2 worm cellular contexts compared by ENCODE assay signal in genomic region chrIII:348465-348864, ce11.
A peak's percentile ranks its signal among the peaks of the same experiment; 100 is the strongest.
TF ChIP-seq lines count a peak whose summit lies in the region.

No protein-coding gene starts in this region.

TF ChIP-seq in whole organism, L1 larva, 84 proteins besides CTCF, POLR2A, EP300 and RAD21 (continued from another document):
- no peak for TF ChIP-seq ets-5 (GFP tag; IDR thresholded peaks at IDR 0.05; lab: Robert Waterston, UW)
- TF ChIP-seq elt-3 (tag; optimal IDR thresholded peaks at IDR 0.05; lab: Kevin White, UChicago): no peak
- no peak for TF ChIP-seq nhr-12 (tag; optimal IDR thresholded peaks at IDR 0.05; lab: Kevin White, UChicago)
- TF ChIP-seq zag-1 (tag; optimal IDR thresholded peaks at IDR 0.05; lab: Kevin White, UChicago): no peak
- TF ChIP-seq mab-9 (GFP tag; IDR thresholded peaks at IDR 0.05; lab: Robert Waterston, UW): no peak
- no peak for TF ChIP-seq rnt-1 (tag; optimal IDR thresholded peaks at IDR 0.05; lab: Kevin White, UChicago)
- TF ChIP-seq mep-1 (tag; optimal IDR thresholded peaks at IDR 0.05; lab: Kevin White, UChicago): no peak
- no peak for TF ChIP-seq tlp-1 (tag; optimal IDR thresholded peaks at IDR 0.05; lab: Kevin White, UChicago)
- TF ChIP-seq nhr-85 (tag; lab: Kevin White, UChicago): peak; percentile 59
- no peak for TF ChIP-seq ceh-88 (GFP tag; IDR thresholded peaks at IDR 0.05; lab: Robert Waterston, UW)
- TF ChIP-seq hpl-2 (GFP tag; optimal IDR thresholded peaks at IDR 0.05; lab: Kevin White, UChicago): no peak
- no peak for TF ChIP-seq sptf-1 (tag; optimal IDR thresholded peaks at IDR 0.05; lab: Kevin White, UChicago)
- no peak for TF ChIP-seq nhr-11 (tag; optimal IDR thresholded peaks at IDR 0.05; lab: Kevin White, UChicago)
- TF ChIP-seq mdl-1 (tag; optimal IDR thresholded peaks at IDR 0.05; lab: Kevin White, UChicago): no peak
- TF ChIP-seq unc-86 (tag; optimal IDR thresholded peaks at IDR 0.05; lab: Kevin White, UChicago): no peak
- no peak for TF ChIP-seq pax-3 (tag; optimal IDR thresholded peaks at IDR 0.05; lab: Kevin White, UChicago)
- no peak for TF ChIP-seq nhr-28 (tag; optimal IDR thresholded peaks at IDR 0.05; lab: Kevin White, UChicago)
- no peak for TF ChIP-seq nhr-237 (tag; optimal IDR thresholded peaks at IDR 0.05; lab: Kevin White, UChicago)
- TF ChIP-seq snpc-4 (tag; optimal IDR thresholded peaks at IDR 0.05; lab: Kevin White, UChicago): no peak
- TF ChIP-seq pqm-1 (tag; optimal IDR thresholded peaks at IDR 0.05; lab: Kevin White, UChicago): no peak
- TF ChIP-seq F16B12.6 (tag; optimal IDR thresholded peaks at IDR 0.05; lab: Kevin White, UChicago): no peak
- TF ChIP-seq nhr-90 (tag; optimal IDR thresholded peaks at IDR 0.05; lab: Kevin White, UChicago; ENCODE audit: poor library complexity): no peak
- TF ChIP-seq fkh-4 (tag; optimal IDR thresholded peaks at IDR 0.05; lab: Kevin White, UChicago; ENCODE audit: borderline replicate concordance): no peak
- peak; percentile 1 for TF ChIP-seq lir-3 (tag; optimal IDR thresholded peaks at IDR 0.05; lab: Kevin White, UChicago; ENCODE audit: poor library complexity)
- TF ChIP-seq ceh-82 (tag; optimal IDR thresholded peaks at IDR 0.05; lab: Kevin White, UChicago): peak in 1 of 3 experiments; percentile 22
- TF ChIP-seq blmp-1 (tag; optimal IDR thresholded peaks at IDR 0.05; lab: Kevin White, UChicago): no peak
- no peak for TF ChIP-seq ces-1 (GFP tag; optimal IDR thresholded peaks at IDR 0.05; lab: Kevin White, UChicago)
- peak; percentile 11 for TF ChIP-seq skn-1 (tag; optimal IDR thresholded peaks at IDR 0.05; lab: Kevin White, UChicago)
- TF ChIP-seq alr-1 (tag; optimal IDR thresholded peaks at IDR 0.05; lab: Kevin White, UChicago; ENCODE audit: borderline replicate concordance): no peak
- TF ChIP-seq ztf-4 (tag; optimal IDR thresholded peaks at IDR 0.05; lab: Kevin White, UChicago): peak; percentile 66
- peak; percentile 38 to 57 for TF ChIP-seq efl-1 (optimal IDR thresholded peaks at IDR 0.05; lab: Kevin White, UChicago)
- peak; percentile 75 to 96 for TF ChIP-seq efl-1 (GFP tag; optimal IDR thresholded peaks at IDR 0.05 in 1 of 2; lab: Kevin White, UChicago)
- TF ChIP-seq lin-35 (GFP tag; optimal IDR thresholded peaks at IDR 0.05; lab: Kevin White, UChicago): peak; percentile 59 to 72
- peak; percentile 15 for TF ChIP-seq snu-23 (GFP tag; optimal IDR thresholded peaks at IDR 0.05; lab: Kevin White, UChicago)
- TF ChIP-seq nhr-20 (tag; optimal IDR thresholded peaks at IDR 0.05; lab: Kevin White, UChicago): peak; percentile 22
- TF ChIP-seq ceh-90 (tag; optimal IDR thresholded peaks at IDR 0.05; lab: Kevin White, UChicago): no peak
- TF ChIP-seq lin-13 (GFP tag; optimal IDR thresholded peaks at IDR 0.05; lab: Kevin White, UChicago): peak; percentile 16
- TF ChIP-seq unc-30 (tag; optimal IDR thresholded peaks at IDR 0.05; lab: Kevin White, UChicago): no peak
TF ChIP-seq in whole organism, L1 larva: peak in this region for 12.

TF ChIP-seq in whole organism, L4 larva, 104 proteins besides CTCF, POLR2A, EP300 and RAD21 (continued from another document):
- TF ChIP-seq unc-62 (GFP tag; optimal IDR thresholded peaks at IDR 0.05 in 1 of 2; lab: Kevin White, UChicago) (peak in 1 of 2 experiments; percentile 78), unc-62 (tag; optimal IDR thresholded peaks at IDR 0.05; lab: Kevin White, UChicago) (no peak), ceh-44 (GFP tag; IDR thresholded peaks at IDR 0.05; lab: Robert Waterston, UW) (no peak)
TF ChIP-seq in whole organism, L4 larva: peak in this region for 7.
